Worm (Caenorhabditis elegans) whole organism, L1 larva: ENCODE measurements around the gene clec-133.

Source experiments
- C34B4.2 ChIP-seq: sonication (generic microtip); optimal IDR thresholded peaks from 2 replicates; lab custom pipeline; 2017; ENCODE audit warnings: mild to moderate bottlenecking, missing genetic modification characterization, missing compliant biosample characterization
- Y116A8C.19 ChIP-seq: sonication (generic microtip); optimal IDR thresholded peaks from 2 replicates; lab custom pipeline; 2016; ENCODE audit warnings: missing compliant biosample characterization, missing genetic modification characterization, borderline replicate concordance
- ama-1 ChIP-seq: fragments of 150-350 bp; optimal IDR thresholded peaks from 2 replicates; lab custom pipeline; 2014
- ceh-63 ChIP-seq: fragments of 200-800 bp; sonication (Bioruptor generic); optimal IDR thresholded peaks from 2 replicates; lab custom pipeline; 2018; ENCODE audit warnings: mild to moderate bottlenecking, missing genetic modification characterization, missing compliant biosample characterization
- ceh-82 ChIP-seq, 3 experiments: fragments of 150-350 bp in 1 of 3; sonication (generic microtip) in 2 of 3; optimal IDR thresholded peaks; 2 replicates each; lab custom pipeline; 2014 to 2017; ENCODE audit warnings: missing biosample characterization in 3 of 3, missing genetic modification characterization in 3 of 3
- ceh-90 ChIP-seq: sonication (generic microtip); optimal IDR thresholded peaks from 2 replicates; lab custom pipeline; 2016; ENCODE audit warnings: missing genetic modification characterization, missing compliant biosample characterization
- ces-1 ChIP-seq: fragments of 150-350 bp; optimal IDR thresholded peaks from 2 replicates; lab custom pipeline; 2014; ENCODE audit warnings: missing biosample characterization, missing genetic modification reagents, missing genetic modification characterization
- dsc-1 ChIP-seq: sonication (generic microtip); optimal IDR thresholded peaks from 2 replicates; lab custom pipeline; 2016; ENCODE audit warnings: mild to moderate bottlenecking, missing genetic modification characterization, missing compliant biosample characterization
- efl-3 ChIP-seq: fragments of 200-800 bp; sonication (Bioruptor generic); optimal IDR thresholded peaks from 2 replicates; lab custom pipeline; 2018; ENCODE audit warnings: mild to moderate bottlenecking, missing genetic modification characterization, missing compliant biosample characterization
- egl-13 ChIP-seq: sonication (generic microtip); optimal IDR thresholded peaks from 2 replicates; lab custom pipeline; 2016; ENCODE audit warnings: missing genotype, missing genetic modification reagents, missing genetic modification characterization, missing compliant biosample characterization
- elt-2 ChIP-seq: sonication (generic microtip); optimal IDR thresholded peaks from 2 replicates; lab custom pipeline; 2016; ENCODE audit warnings: missing genetic modification characterization, mild to moderate bottlenecking, inconsistent platforms, missing compliant biosample characterization, missing genetic modification reagents
- ets-5 ChIP-seq: fragments of 200-800 bp; sonication (Bioruptor generic); IDR thresholded peaks from 2 replicates; pipeline ENCODE4 v1.3.6; 2022; ENCODE audit warnings: missing genetic modification characterization, missing compliant biosample characterization
- fkh-4 ChIP-seq: sonication (generic microtip); optimal IDR thresholded peaks from 2 replicates; lab custom pipeline; 2016; ENCODE audit warnings: missing compliant biosample characterization, missing genetic modification characterization, borderline replicate concordance
- fkh-8 ChIP-seq: sonication (generic microtip); optimal IDR thresholded peaks from 2 replicates; lab custom pipeline; 2016; ENCODE audit warnings: mild to moderate bottlenecking, missing genetic modification characterization, missing compliant biosample characterization
- fos-1 ChIP-seq: fragments of 150-350 bp; optimal IDR thresholded peaks from 2 replicates; lab custom pipeline; 2014; ENCODE audit warnings: missing biosample characterization, missing genetic modification characterization
- hlh-17 ChIP-seq: fragments of 200-800 bp; sonication (Bioruptor generic); optimal IDR thresholded peaks from 2 replicates; lab custom pipeline; 2018; ENCODE audit warnings: missing genetic modification characterization, mild to moderate bottlenecking, missing compliant biosample characterization, moderate library complexity, borderline replicate concordance
- hlh-4 ChIP-seq: sonication (generic microtip); optimal IDR thresholded peaks from 2 replicates; lab custom pipeline; 2016; ENCODE audit warnings: mild to moderate bottlenecking, missing genetic modification characterization, missing compliant biosample characterization
- irx-1 ChIP-seq: sonication (generic microtip); optimal IDR thresholded peaks from 2 replicates; lab custom pipeline; 2016; ENCODE audit warnings: missing genetic modification characterization, missing compliant biosample characterization
- jun-1 ChIP-seq: fragments of 150-350 bp; optimal IDR thresholded peaks from 2 replicates; lab custom pipeline; 2014; ENCODE audit warnings: missing biosample characterization, missing genetic modification reagents, missing genetic modification characterization
- lin-14 ChIP-seq: fragments of 200-800 bp; sonication (Bioruptor generic); optimal IDR thresholded peaks from 2 replicates; lab custom pipeline; 2018; ENCODE audit warnings: mild to moderate bottlenecking, missing genetic modification characterization, moderate library complexity, missing compliant biosample characterization
- lin-35 ChIP-seq, 2 experiments: fragments of 150-350 bp; optimal IDR thresholded peaks; 2 replicates each; lab custom pipeline; 2014; ENCODE audit warnings: missing biosample characterization in 2 of 2, missing genetic modification characterization in 2 of 2, missing genetic modification reagents in 2 of 2
- lir-3 ChIP-seq: sonication (generic microtip); optimal IDR thresholded peaks from 2 replicates; lab custom pipeline; 2016; ENCODE audit warnings: mild to moderate bottlenecking, missing genetic modification characterization, moderate library complexity, missing compliant biosample characterization; ENCODE audit not compliant: poor library complexity
- lsy-2 ChIP-seq, 2 experiments: fragments of 150-350 bp; optimal IDR thresholded peaks; 2 replicates each; lab custom pipeline; 2014; ENCODE audit warnings: missing biosample characterization in 2 of 2, missing genetic modification characterization in 2 of 2
- mab-9 ChIP-seq: fragments of 200-800 bp; sonication (Bioruptor generic); IDR thresholded peaks from 2 replicates; pipeline ENCODE4 v1.3.6; 2022; ENCODE audit warnings: missing genetic modification reagents, missing genetic modification characterization, missing compliant biosample characterization
- mdl-1 ChIP-seq, 2 experiments: fragments of 150-350 bp; optimal IDR thresholded peaks; 2 replicates each; lab custom pipeline; 2014 to 2017; ENCODE audit warnings: missing biosample characterization in 2 of 2, missing genetic modification characterization in 2 of 2, inconsistent platforms in 1 of 2
- mef-2 ChIP-seq: fragments of 150-350 bp; optimal IDR thresholded peaks from 2 replicates; lab custom pipeline; 2014; ENCODE audit warnings: missing biosample characterization, missing genetic modification characterization
- mep-1 ChIP-seq: fragments of 150-350 bp; optimal IDR thresholded peaks from 2 replicates; lab custom pipeline; 2014; ENCODE audit warnings: missing biosample characterization, missing genetic modification characterization
- nhr-11 ChIP-seq: fragments of 150-350 bp; optimal IDR thresholded peaks from 2 replicates; lab custom pipeline; 2014; ENCODE audit warnings: missing biosample characterization, missing genetic modification characterization
- nhr-12 ChIP-seq: sonication (generic microtip); optimal IDR thresholded peaks from 2 replicates; lab custom pipeline; 2017; ENCODE audit warnings: missing biosample characterization, missing genetic modification characterization
- nhr-20 ChIP-seq: sonication (generic microtip); optimal IDR thresholded peaks from 2 replicates; lab custom pipeline; 2016; ENCODE audit warnings: mild to moderate bottlenecking, missing genetic modification characterization, missing compliant biosample characterization
- nhr-237 ChIP-seq: fragments of 150-350 bp; optimal IDR thresholded peaks from 2 replicates; lab custom pipeline; 2014; ENCODE audit warnings: missing biosample characterization, missing genetic modification characterization
- nhr-28 ChIP-seq: fragments of 150-350 bp; optimal IDR thresholded peaks from 2 replicates; lab custom pipeline; 2014; ENCODE audit warnings: missing biosample characterization, missing genetic modification characterization
- nhr-71 ChIP-seq: sonication (generic microtip); optimal IDR thresholded peaks from 2 replicates; lab custom pipeline; 2016; ENCODE audit warnings: mild to moderate bottlenecking, missing genetic modification characterization, moderate library complexity, missing compliant biosample characterization
- nhr-76 ChIP-seq: sonication (generic microtip); optimal IDR thresholded peaks from 2 replicates; lab custom pipeline; 2017; ENCODE audit warnings: missing biosample characterization, missing genetic modification characterization
- nhr-84 ChIP-seq: sonication (generic microtip); optimal IDR thresholded peaks from 2 replicates; lab custom pipeline; 2017; ENCODE audit warnings: missing biosample characterization, missing genetic modification characterization
- pag-3 ChIP-seq: sonication (generic microtip); optimal IDR thresholded peaks from 2 replicates; lab custom pipeline; 2017; ENCODE audit warnings: missing genetic modification characterization, mild to moderate bottlenecking, missing compliant biosample characterization, antibody characterized with exemption, borderline replicate concordance; ENCODE audit not compliant: insufficient read depth
- pax-3 ChIP-seq: fragments of 200-800 bp; sonication (Bioruptor generic); optimal IDR thresholded peaks from 2 replicates; lab custom pipeline; 2018; ENCODE audit warnings: mild to moderate bottlenecking, missing genetic modification characterization, moderate library complexity, missing compliant biosample characterization
- pqm-1 ChIP-seq: sonication (generic microtip); optimal IDR thresholded peaks from 3 replicates; lab custom pipeline; 2017; ENCODE audit warnings: missing biosample characterization, missing genetic modification characterization
- rnt-1 ChIP-seq: sonication (generic microtip); optimal IDR thresholded peaks from 2 replicates; lab custom pipeline; 2016; ENCODE audit warnings: mild to moderate bottlenecking, missing genetic modification characterization, moderate library complexity, missing compliant biosample characterization
- skn-1 ChIP-seq: fragments of 150-350 bp; optimal IDR thresholded peaks from 2 replicates; lab custom pipeline; 2014; ENCODE audit warnings: missing biosample characterization, missing genetic modification characterization
- sox-4 ChIP-seq: sonication (generic microtip); optimal IDR thresholded peaks from 2 replicates; lab custom pipeline; 2016; ENCODE audit warnings: missing genetic modification characterization, missing compliant biosample characterization
- sptf-1 ChIP-seq: fragments of 150-350 bp; optimal IDR thresholded peaks from 2 replicates; lab custom pipeline; 2014; ENCODE audit warnings: missing biosample characterization, missing genetic modification characterization
- sup-37 ChIP-seq: fragments of 200-800 bp; sonication (Bioruptor generic); optimal IDR thresholded peaks from 2 replicates; lab custom pipeline; 2018; ENCODE audit warnings: mild to moderate bottlenecking, missing genetic modification characterization, missing compliant biosample characterization
- swsn-7 ChIP-seq: sonication (generic microtip); optimal IDR thresholded peaks from 2 replicates; lab custom pipeline; 2016; ENCODE audit warnings: missing genetic modification characterization, missing compliant biosample characterization
- tlp-1 ChIP-seq: fragments of 150-350 bp; optimal IDR thresholded peaks from 2 replicates; lab custom pipeline; 2014; ENCODE audit warnings: missing biosample characterization, missing genetic modification characterization
- unc-130 ChIP-seq: fragments of 150-350 bp; optimal IDR thresholded peaks from 2 replicates; lab custom pipeline; 2017; ENCODE audit warnings: missing biosample characterization, missing genetic modification characterization, inconsistent platforms
- unc-30 ChIP-seq: sonication (generic microtip); optimal IDR thresholded peaks from 2 replicates; lab custom pipeline; 2017; ENCODE audit warnings: missing biosample characterization, missing genetic modification characterization
- unc-62 ChIP-seq: fragments of 150-350 bp; optimal IDR thresholded peaks from 2 replicates; lab custom pipeline; 2014; ENCODE audit warnings: missing biosample characterization, missing genetic modification reagents, missing genetic modification characterization
- vab-15 ChIP-seq: sonication (generic microtip); optimal IDR thresholded peaks from 2 replicates; lab custom pipeline; 2017; ENCODE audit warnings: missing genotype, mild to moderate bottlenecking, missing genetic modification characterization, missing compliant biosample characterization
- xbp-1 ChIP-seq: sonication (generic microtip); optimal IDR thresholded peaks from 2 replicates; lab custom pipeline; 2016; ENCODE audit warnings: missing genetic modification characterization, missing compliant biosample characterization
- zag-1 ChIP-seq: fragments of 150-350 bp; optimal IDR thresholded peaks from 2 replicates; lab custom pipeline; 2014; ENCODE audit warnings: missing biosample characterization, missing genetic modification characterization
- zip-4 ChIP-seq: fragments of 200-800 bp; sonication (Bioruptor generic); optimal IDR thresholded peaks from 2 replicates; lab custom pipeline; 2018; ENCODE audit warnings: mild to moderate bottlenecking, missing genetic modification characterization, moderate library complexity, missing compliant biosample characterization
- ztf-11 ChIP-seq, 2 experiments: sonication (generic microtip); optimal IDR thresholded peaks; 2 replicates each; lab custom pipeline; 2016 to 2017; ENCODE audit warnings: missing genetic modification characterization in 2 of 2, missing biosample characterization in 1 of 2, missing compliant biosample characterization in 1 of 2
- ztf-4 ChIP-seq: fragments of 150-350 bp; optimal IDR thresholded peaks from 2 replicates; lab custom pipeline; 2014; ENCODE audit warnings: missing biosample characterization, missing genetic modification characterization

Gene clec-133

DNA sequence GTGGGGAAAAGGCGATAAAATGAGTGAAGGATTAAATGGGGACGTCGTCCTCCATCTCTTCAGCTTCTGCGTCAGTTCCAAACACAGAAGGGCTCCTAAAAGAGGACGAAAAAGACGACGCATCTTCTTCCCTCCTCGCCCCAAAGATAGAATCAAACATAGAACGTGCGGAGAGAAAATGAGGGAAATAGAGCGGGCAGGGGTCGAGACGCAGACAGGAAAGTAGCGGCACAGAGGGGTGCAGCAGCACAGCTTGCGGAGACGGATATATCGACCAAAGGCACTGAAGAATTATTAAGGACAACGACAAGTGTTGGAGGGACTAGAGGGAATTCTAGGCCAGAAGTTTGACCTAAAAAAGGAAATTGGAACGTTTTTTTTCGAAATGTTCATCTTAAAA, 30.9 kb upstream of the clec-133 start:
- no peak for TF ChIP-seq rnt-1 (tag; lab: Kevin White, UChicago)
- TF ChIP-seq zag-1 (tag; lab: Kevin White, UChicago): no peak
- no peak for TF ChIP-seq nhr-28
- no peak for TF ChIP-seq sox-4 (tag; lab: Kevin White, UChicago)
- peak in 1 of 2 experiments; percentile 21 for TF ChIP-seq lin-35 (GFP tag; optimal IDR thresholded peaks at IDR 0.05; lab: Kevin White, UChicago)
- TF ChIP-seq mef-2 (tag; lab: Kevin White, UChicago): no peak
- TF ChIP-seq mep-1 (tag; lab: Kevin White, UChicago): peak; percentile 21
- TF ChIP-seq pax-3 (tag; lab: Kevin White, UChicago): no peak
- no peak for TF ChIP-seq nhr-237
- no peak for TF ChIP-seq nhr-11 (tag; lab: Kevin White, UChicago)
- TF ChIP-seq elt-2 (tag; lab: Kevin White, UChicago): no peak
- peak; percentile 30 for TF ChIP-seq fkh-8 (tag; lab: Kevin White, UChicago)
- no peak for TF ChIP-seq mdl-1 (tag; optimal IDR thresholded peaks at IDR 0.05; lab: Kevin White, UChicago)
- TF ChIP-seq hlh-4: no peak
- no peak for TF ChIP-seq hlh-17
- no peak for TF ChIP-seq nhr-12
- TF ChIP-seq nhr-84 (tag; lab: Kevin White, UChicago): no peak
- no peak for TF ChIP-seq ceh-63 (GFP tag; lab: Kevin White, UChicago)
- no peak for TF ChIP-seq fkh-4 (tag; lab: Kevin White, UChicago)
- TF ChIP-seq zip-4 (GFP tag; lab: Kevin White, UChicago): no peak
- no peak for TF ChIP-seq swsn-7 (tag; lab: Kevin White, UChicago)
- no peak for TF ChIP-seq skn-1 (tag; lab: Kevin White, UChicago)
- TF ChIP-seq lir-3: no peak
- TF ChIP-seq sup-37: no peak
- TF ChIP-seq unc-62 (GFP tag; lab: Kevin White, UChicago): no peak
- TF ChIP-seq lin-14: peak; percentile 89
- no peak for TF ChIP-seq unc-30 (tag; lab: Kevin White, UChicago)
- TF ChIP-seq ceh-90 (tag; lab: Kevin White, UChicago): no peak
- no peak for TF ChIP-seq nhr-76 (tag; lab: Kevin White, UChicago)
- TF ChIP-seq C34B4.2 (tag; lab: Kevin White, UChicago): no peak
- no peak for TF ChIP-seq egl-13
- TF ChIP-seq tlp-1 (tag; lab: Kevin White, UChicago): no peak
- TF ChIP-seq nhr-71: no peak
- TF ChIP-seq pag-3 (tag; lab: Kevin White, UChicago): no peak
- no peak for TF ChIP-seq ztf-11 (tag; optimal IDR thresholded peaks at IDR 0.05; lab: Kevin White, UChicago)
- TF ChIP-seq ces-1: no peak
- TF ChIP-seq jun-1 (tag; lab: Kevin White, UChicago): no peak
- TF ChIP-seq dsc-1 (tag; lab: Kevin White, UChicago): no peak
- no peak for TF ChIP-seq pqm-1 (tag; lab: Kevin White, UChicago)
- TF ChIP-seq ets-5: no peak
- no peak for TF ChIP-seq ztf-4 (tag; lab: Kevin White, UChicago)
- TF ChIP-seq vab-15: no peak
- no peak for TF ChIP-seq sptf-1
- no peak for TF ChIP-seq irx-1 (tag; lab: Kevin White, UChicago)
- peak; percentile 36 to 47 for TF ChIP-seq lsy-2 (tag; optimal IDR thresholded peaks at IDR 0.05; lab: Kevin White, UChicago)
- no peak for TF ChIP-seq nhr-20 (tag; lab: Kevin White, UChicago)
- TF ChIP-seq xbp-1 (tag; lab: Kevin White, UChicago): no peak
- no peak for TF ChIP-seq unc-130 (tag; lab: Kevin White, UChicago)
- TF ChIP-seq mab-9 (GFP tag; lab: Robert Waterston, UW): no peak
- TF ChIP-seq ceh-82 (tag; optimal IDR thresholded peaks at IDR 0.05; lab: Kevin White, UChicago): peak in 2 of 3 experiments; percentile 21 to 29
- no peak for TF ChIP-seq fos-1 (tag; lab: Kevin White, UChicago)
- no peak for TF ChIP-seq efl-3 (GFP tag; lab: Kevin White, UChicago)
- no peak for TF ChIP-seq Y116A8C.19 (tag; lab: Kevin White, UChicago)
- TF ChIP-seq ama-1: no peak
